Fruit fly (Drosophila melanogaster) whole organism, larva: ENCODE measurements around the gene Osi4.

Experiments used
- noc ChIP-seq: fragments of 200-800 bp; sonication (Bioruptor generic); optimal IDR thresholded peaks from 3 replicates; lab custom pipeline; 2019; ENCODE audit warnings: missing biosample characterization, mild to moderate bottlenecking, missing genetic modification characterization, moderate library complexity

The Osi4 gene

DNA sequence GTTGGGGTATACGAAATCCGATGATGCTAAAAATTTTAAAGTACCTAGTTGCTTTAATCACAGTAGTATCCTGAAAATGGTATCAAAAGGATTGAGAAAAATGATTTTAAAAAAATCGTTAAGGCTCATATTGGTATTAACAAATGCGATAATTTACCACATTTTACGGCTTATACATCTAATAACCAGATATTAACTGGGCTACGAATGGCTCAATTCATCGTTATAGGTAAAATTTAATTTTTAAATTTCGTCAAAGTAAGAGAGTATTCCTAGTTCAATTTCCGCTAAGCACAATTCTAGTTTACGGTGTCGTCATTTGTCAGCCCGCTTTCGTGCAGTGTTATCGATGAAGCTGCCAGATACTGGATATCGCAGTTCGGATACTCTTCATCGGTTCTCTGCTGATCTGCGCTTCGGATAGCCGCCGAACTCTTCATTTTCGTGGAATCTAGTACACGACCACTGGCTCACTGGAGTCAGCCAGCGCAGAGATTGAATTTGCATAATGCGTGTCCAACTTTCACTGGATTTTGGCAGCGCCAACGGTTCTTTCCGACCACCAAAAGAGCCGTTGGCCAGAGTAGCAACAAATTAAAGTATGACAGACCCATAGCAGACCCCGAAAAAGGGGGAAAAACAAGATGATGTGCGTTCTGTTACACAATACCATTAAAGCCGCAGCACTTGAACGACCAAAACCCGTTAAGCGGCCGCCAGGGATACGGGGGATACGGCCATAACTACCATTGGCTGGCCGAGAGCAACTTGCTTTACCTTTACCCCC is 7.7 kb upstream of the Osi4 start:
- no peak for TF ChIP-seq noc

- no peak for TF ChIP-seq noc
Measured at dm6 chr3R:6226997-6227562, 5.5 kb upstream of the Osi4 start, which contains the start of gene Osi5. Gene Osi5, plus strand, starts transcription at chr3R:6227512.

dm6 chr3R:6226156-6226555 is 4.6 kb upstream of the Osi4 start:
- TF ChIP-seq noc, result no peak

DNA sequence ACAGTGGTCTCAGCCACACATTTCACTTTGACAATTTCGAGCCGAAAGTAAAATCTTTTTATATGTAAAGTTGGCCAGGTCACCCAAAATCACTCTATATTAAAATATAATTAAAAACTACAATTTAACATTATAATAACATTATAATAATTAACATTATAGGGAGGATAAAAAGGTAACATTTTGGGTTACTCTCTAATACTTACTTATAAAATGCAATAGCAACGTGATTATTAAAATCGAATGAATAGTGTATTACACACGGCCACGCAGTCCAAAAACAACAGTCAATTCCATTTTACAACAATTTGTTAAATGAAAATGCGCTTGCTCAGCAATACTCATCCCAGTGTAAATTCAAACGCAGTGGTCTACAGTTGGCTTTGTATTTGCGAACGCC is 538 bp upstream of the Osi4 start:
- no peak for TF ChIP-seq noc

dm6 chr3R:6215053-6215882 is 6.3 kb downstream of the Osi4 start, which contains the start of gene Osi3:
Gene Osi3, plus strand, starts transcription at chr3R:6215832.
- no peak for TF ChIP-seq noc

- TF ChIP-seq noc, result no peak
Measured at dm6 chr3R:6214227-6214626, 7.4 kb downstream of the Osi4 start.

DNA sequence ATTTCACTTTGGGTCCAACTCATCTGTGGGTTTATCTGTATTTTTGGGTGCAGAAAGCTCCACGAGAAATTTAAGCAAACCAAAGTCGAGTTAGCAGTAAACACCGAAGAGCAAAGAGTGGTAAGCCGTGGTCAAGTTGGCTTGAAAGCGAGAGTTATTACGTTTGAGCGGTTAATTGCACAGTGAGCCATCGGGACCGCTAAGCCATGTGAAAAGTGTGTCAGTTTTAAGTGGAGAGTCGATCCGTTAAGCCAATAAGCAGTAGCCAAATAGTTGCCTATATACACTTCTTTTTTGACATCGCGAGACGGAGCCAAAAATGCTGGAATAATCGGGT is 10.6 kb downstream of the Osi4 start:
- no peak for TF ChIP-seq noc

dm6 chr3R:6210266-6211040 is 11.1 kb downstream of the Osi4 start:
- no peak for TF ChIP-seq noc

DNA sequence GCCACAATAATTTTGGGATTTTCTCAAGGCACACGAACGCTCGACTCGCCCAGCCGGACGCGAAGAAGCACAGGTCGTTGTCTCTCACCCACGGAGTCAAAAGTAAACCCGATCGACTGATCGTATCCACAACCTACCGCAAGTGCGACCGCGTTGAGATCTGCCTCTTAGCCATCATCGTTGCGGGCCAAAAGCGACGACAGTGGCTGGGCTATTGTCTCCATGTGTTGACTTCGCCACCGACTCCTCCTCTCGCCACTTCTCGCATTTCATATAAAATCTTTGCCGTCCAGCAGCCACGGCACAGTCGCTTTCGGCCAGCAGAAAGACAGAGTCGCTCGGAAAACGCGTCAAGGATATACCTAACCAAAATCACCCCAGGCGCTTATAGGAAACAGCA is 12.5 kb downstream of the Osi4 start, which contains the start of gene Osi2:
Gene Osi2, plus strand, starts transcription at position 301 of the 400 bp plus-strand sequence.
- no peak for TF ChIP-seq noc

DNA sequence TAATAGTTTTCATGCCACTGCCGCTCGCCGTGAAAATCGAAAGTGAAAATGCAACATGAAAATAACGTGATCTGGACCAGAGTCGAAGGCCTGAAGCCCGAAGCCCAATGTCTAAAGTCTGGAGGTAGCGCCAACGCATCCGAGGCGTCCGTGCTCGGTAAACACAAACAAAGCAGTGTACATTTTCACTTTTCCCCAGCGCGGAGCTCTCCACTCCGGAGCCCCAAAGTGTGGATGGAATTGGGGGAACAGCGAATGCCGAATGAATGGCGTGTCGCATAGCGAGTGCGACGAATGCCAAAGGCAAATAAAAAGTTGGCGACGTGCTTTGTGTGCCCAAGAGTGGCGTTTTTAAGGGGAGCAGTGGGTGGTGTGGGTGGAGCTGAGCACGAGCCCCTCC is 18.6 kb downstream of the Osi4 start:
- TF ChIP-seq noc, result no peak

DNA sequence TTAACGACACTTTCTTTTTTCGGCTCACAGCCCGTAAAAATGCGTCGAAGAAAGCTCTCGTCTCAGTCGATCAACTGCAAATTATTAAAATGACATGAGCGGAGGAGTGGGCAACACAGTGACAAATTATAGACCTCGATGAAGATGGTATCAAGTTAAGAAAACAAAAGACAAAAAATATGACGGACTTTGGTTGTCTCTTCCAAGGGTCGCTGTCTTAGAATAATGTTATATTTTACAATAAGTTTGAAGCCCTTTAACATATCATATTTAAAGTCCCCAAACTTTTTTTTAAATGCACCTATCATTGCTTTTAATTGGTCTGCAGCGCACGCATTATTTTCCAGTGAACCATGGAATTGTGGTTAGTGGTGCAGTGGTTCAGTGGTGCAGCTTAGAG is 21.9 kb downstream of the Osi4 start:
- TF ChIP-seq noc, result no peak

DNA sequence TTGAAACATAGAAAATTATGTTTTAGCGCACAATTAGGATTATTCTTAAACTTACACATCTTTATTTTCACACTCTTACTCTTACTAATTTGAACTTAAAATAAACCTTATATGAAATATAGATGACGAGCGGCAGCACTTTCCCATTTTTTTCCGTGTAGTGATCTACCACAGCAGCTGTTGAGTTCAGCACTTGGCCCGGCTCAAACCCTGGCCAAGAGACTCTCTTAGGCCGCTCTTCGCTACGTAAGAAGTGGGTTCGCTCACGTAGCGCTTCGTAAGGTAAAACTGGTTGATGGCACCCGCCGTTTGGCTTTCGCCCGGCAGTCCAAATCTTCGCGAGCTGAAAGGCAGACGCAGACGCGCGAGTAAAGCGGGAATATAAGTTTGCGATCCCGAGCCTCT is 23.1 kb downstream of the Osi4 start, which contains the start of gene Osi24:
Gene Osi24, plus strand, starts transcription at position 324 of the 405 bp plus-strand sequence.
- peak; percentile 3 for TF ChIP-seq noc

- no peak for TF ChIP-seq noc
Measured at dm6 chr3R:6196416-6196815, 25.2 kb downstream of the Osi4 start.

dm6 chr3R:6187015-6187414 is 34.6 kb downstream of the Osi4 start, which contains the start of gene NPFR:
Gene NPFR, plus strand, starts transcription at chr3R:6187315.
- no peak for TF ChIP-seq noc

- TF ChIP-seq noc, result no peak
Measured at dm6 chr3R:6182511-6182910, 39.1 kb downstream of the Osi4 start.

DNA sequence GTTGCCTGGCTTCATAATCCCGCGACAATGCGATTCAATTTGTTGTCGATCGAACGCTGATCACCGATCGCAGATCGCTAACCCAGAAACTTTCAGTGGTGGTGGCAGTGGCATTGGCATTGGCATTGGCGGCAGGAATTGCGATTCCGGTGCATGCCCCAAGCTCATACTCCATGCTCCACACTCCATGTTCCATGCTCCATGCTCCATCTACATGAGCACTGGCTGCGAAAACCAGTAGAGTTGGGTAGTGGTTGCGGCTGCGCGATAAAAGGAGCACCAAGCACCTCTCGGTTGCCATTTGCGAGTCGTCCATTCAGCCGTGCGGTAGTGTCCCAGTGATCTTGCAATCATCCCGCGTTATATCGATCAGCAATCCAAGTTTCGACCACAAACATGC is 48.3 kb downstream of the Osi4 start, which contains the start of gene Osi1:
Gene Osi1, plus strand, starts transcription at position 301 of the 400 bp plus-strand sequence.
- TF ChIP-seq noc, result no peak
